Worm (Caenorhabditis elegans) whole organism, midembryonic: ENCODE measurements around the gene nlp-33.
A peak's percentile ranks its signal among the peaks of the same experiment; 100 is the strongest.
"Not testable (repeated sequence)": the region's sequence is repeated elsewhere in the genome, so short reads cannot be mapped to it uniquely, and the experiment has no call there.

ENCODE experiments used
- T22C8.4 ChIP-seq: fragments of 200-800 bp; sonication (Bioruptor generic); IDR thresholded peaks from 2 replicates; pipeline ENCODE4 v1.3.6; 2022; ENCODE audit warnings: missing genetic modification characterization, missing compliant biosample characterization
- cog-1 ChIP-seq: sonication (generic microtip); optimal IDR thresholded peaks from 2 replicates; lab custom pipeline; 2016; ENCODE audit warnings: missing genetic modification characterization, missing compliant biosample characterization
- flt-1 ChIP-seq: fragments of 200-800 bp; sonication (Bioruptor generic); IDR thresholded peaks from 2 replicates; pipeline ENCODE4 v1.3.6; 2022; ENCODE audit warnings: missing genetic modification characterization, missing compliant biosample characterization
- klf-2 ChIP-seq: fragments of 200-800 bp; sonication (Bioruptor generic); conservative IDR thresholded peaks from 2 replicates; pipeline ENCODE4 v1.3.6; 2022; ENCODE audit warnings: missing genetic modification reagents, missing genetic modification characterization, missing compliant biosample characterization
- med-1 ChIP-seq: sonication (generic microtip); optimal IDR thresholded peaks from 2 replicates; lab custom pipeline; 2017; ENCODE audit warnings: missing genetic modification characterization, mild to moderate bottlenecking, missing compliant biosample characterization, antibody characterized with exemption, missing genetic modification reagents; ENCODE audit not compliant: insufficient read depth
- ref-1 ChIP-seq: fragments of 200-800 bp; sonication (Bioruptor generic); conservative IDR thresholded peaks from 2 replicates; pipeline ENCODE4 v1.3.6; 2022; ENCODE audit warnings: missing genetic modification reagents, missing genetic modification characterization, missing compliant biosample characterization
- tab-1 ChIP-seq: fragments of 200-800 bp; sonication (Bioruptor generic); IDR thresholded peaks from 2 replicates; pipeline ENCODE4 v1.3.6; 2022; ENCODE audit warnings: missing genetic modification characterization, missing compliant biosample characterization
- ztf-23 ChIP-seq: fragments of 200-800 bp; sonication (Bioruptor generic); IDR thresholded peaks from 2 replicates; pipeline ENCODE4 v1.3.6; 2022; ENCODE audit warnings: missing genetic modification reagents, missing genetic modification characterization, missing compliant biosample characterization
- ztf-29 ChIP-seq: fragments of 200-800 bp; sonication (Bioruptor generic); IDR thresholded peaks from 2 replicates; pipeline ENCODE4 v1.3.6; 2022; ENCODE audit warnings: missing genetic modification reagents, missing genetic modification characterization, missing compliant biosample characterization

nlp-33 gene

ce11 chrV:11146958-11147779 lies at the start of gene nlp-33, which contains the start of gene T19C4.24:
Gene nlp-33 (plus strand): TSS chrV:11147346.
Gene T19C4.24 (minus strand): TSS chrV:11147008.
- TF ChIP-seq cog-1 (no peak), flt-1 (GFP tag; lab: Robert Waterston, UW) (no peak)

- no peak for TF ChIP-seq cog-1
These were observed 48.5 kb upstream of the nlp-33 start, which contains the start of gene cdkl-1 for ce11 chrV:11098599-11098998. Gene cdkl-1 (plus strand): TSS chrV:11098899.

DNA sequence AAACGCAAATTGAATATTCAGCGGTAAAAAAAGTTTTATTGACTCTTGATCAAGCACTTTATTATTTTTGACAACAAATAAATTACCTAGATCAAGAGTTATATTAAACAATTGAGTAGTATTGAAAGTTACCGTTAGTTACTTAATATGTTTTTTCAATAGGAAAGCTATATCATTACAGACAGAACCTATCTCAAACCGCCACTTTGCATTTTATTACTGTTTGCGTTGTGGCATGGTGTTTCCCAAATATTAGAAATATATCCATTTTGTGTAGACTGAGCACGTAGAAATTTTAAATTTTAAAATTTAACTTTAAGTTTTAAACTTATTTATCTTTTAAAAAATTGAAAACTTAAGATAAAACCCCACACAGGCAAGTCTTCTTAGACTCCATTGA lies 42.7 kb upstream of the nlp-33 start:
- TF ChIP-seq med-1 (GFP tag; lab: Kevin White, UChicago) (no peak), ztf-23 (GFP tag; lab: Robert Waterston, UW) (no peak), ref-1 (no peak)

- not testable (repeated sequence) for TF ChIP-seq ref-1; klf-2 (GFP tag; lab: Robert Waterston, UW); cog-1
These were observed 37.5 kb upstream of the nlp-33 start, which contains the start of gene Y42A5A.5 for ce11 chrV:11109647-11110046. Gene Y42A5A.5 (minus strand): TSS chrV:11109747.

DNA sequence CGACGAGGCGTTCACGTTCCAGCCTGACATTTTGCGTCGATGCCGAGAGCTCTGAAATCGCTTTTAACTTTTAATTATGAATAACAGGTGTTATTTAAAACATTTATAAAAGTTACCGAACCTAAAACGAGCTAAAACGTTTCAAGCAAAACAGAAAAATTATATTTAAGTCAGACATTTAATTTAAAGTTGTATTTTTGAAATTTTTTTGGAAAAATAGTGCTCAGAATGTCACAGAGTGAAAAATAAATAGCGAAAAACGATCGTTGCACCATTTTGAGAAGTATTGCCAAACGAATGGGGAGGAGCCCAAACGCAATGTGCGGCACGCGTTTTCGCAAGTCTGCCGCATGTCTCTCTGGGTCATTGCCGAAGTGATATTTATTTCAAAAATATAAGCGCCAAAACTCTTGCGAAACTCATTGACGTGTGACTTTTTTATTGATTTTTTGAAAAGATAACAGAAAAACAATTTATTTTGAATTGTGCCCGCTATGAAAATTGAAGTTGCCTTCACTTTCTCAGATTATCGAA lies 34.0 kb upstream of the nlp-33 start, which contains the start of gene erfa-3:
Gene erfa-3 (minus strand): TSS at position 51 of the 534 bp plus-strand sequence.
- TF ChIP-seq tab-1 (no peak; the same call in 1 of the 2 replicates), T22C8.4 (peak; percentile 66), med-1 (GFP tag; lab: Kevin White, UChicago) (peak; percentile 91), flt-1 (GFP tag; lab: Robert Waterston, UW) (no peak; the same call in none of the 2 replicates), ztf-29 (GFP tag; lab: Robert Waterston, UW) (peak; percentile 72; the same call in 1 of the 2 replicates), ztf-23 (GFP tag; lab: Robert Waterston, UW) (peak; percentile 88), cog-1 (peak; percentile 58), klf-2 (GFP tag; lab: Robert Waterston, UW) (peak; percentile 40; the same call in 1 of the 2 replicates), ref-1 (0 out of 2 replicates have a peak, but pooled peaks have one; percentile 14)

DNA sequence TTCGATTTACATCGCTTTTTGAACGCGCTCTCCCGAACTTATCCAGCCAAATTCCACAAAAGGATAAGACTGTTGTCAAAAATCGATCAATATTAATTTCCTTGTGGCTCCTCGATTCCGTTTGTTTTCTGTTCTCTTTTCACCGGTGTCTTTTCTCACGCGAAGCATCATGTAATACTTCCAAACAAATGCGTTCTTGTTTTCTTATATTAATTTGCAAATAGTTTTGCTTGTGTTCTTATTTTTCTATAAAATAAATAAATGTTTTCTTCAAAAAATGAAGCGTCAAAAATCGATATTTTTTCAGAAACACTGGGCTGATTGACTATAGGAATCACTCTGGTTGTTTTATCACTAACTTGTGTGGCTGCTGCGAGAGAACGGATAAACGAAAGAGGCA lies 33.5 kb upstream of the nlp-33 start, which contains the start of gene math-33:
Gene math-33 (plus strand): TSS at position 301 of the 400 bp plus-strand sequence.
- TF ChIP-seq ztf-29 (GFP tag; lab: Robert Waterston, UW): no peak
- no peak for TF ChIP-seq klf-2 (GFP tag; lab: Robert Waterston, UW)
- no peak for TF ChIP-seq T22C8.4
- no peak for TF ChIP-seq flt-1 (GFP tag; lab: Robert Waterston, UW)
- TF ChIP-seq ref-1: no peak
- no peak for TF ChIP-seq med-1 (GFP tag; lab: Kevin White, UChicago)
- no peak for TF ChIP-seq cog-1

- TF ChIP-seq flt-1 (GFP tag; lab: Robert Waterston, UW) (no peak), tab-1 (no peak), ztf-29 (GFP tag; lab: Robert Waterston, UW) (no peak), ztf-23 (GFP tag; lab: Robert Waterston, UW) (no peak), klf-2 (GFP tag; lab: Robert Waterston, UW) (no peak), cog-1 (no peak), ref-1 (no peak), T22C8.4 (no peak), med-1 (GFP tag; lab: Kevin White, UChicago) (no peak)
These were observed 28.9 kb upstream of the nlp-33 start for ce11 chrV:11118179-11118725.

ce11 chrV:11119294-11119755 lies 27.8 kb upstream of the nlp-33 start, which contains the start of gene scb-1:
Gene scb-1 (minus strand): TSS chrV:11119705.
- no peak for TF ChIP-seq flt-1 (GFP tag; lab: Robert Waterston, UW)
- TF ChIP-seq med-1 (GFP tag; lab: Kevin White, UChicago): no peak
- no peak for TF ChIP-seq T22C8.4
- no peak for TF ChIP-seq klf-2 (GFP tag; lab: Robert Waterston, UW)
- no peak for TF ChIP-seq ztf-23 (GFP tag; lab: Robert Waterston, UW)
- TF ChIP-seq cog-1: no peak
- no peak for TF ChIP-seq ref-1
- TF ChIP-seq tab-1: no peak
- TF ChIP-seq ztf-29 (GFP tag; lab: Robert Waterston, UW): no peak

ce11 chrV:11121247-11121646 lies 25.9 kb upstream of the nlp-33 start:
- TF ChIP-seq med-1 (GFP tag; lab: Kevin White, UChicago) (no peak), tab-1 (no peak), klf-2 (GFP tag; lab: Robert Waterston, UW) (no peak), ztf-29 (GFP tag; lab: Robert Waterston, UW) (no peak), ztf-23 (GFP tag; lab: Robert Waterston, UW) (no peak), flt-1 (GFP tag; lab: Robert Waterston, UW) (no peak), cog-1 (no peak), ref-1 (no peak), T22C8.4 (no peak)

DNA sequence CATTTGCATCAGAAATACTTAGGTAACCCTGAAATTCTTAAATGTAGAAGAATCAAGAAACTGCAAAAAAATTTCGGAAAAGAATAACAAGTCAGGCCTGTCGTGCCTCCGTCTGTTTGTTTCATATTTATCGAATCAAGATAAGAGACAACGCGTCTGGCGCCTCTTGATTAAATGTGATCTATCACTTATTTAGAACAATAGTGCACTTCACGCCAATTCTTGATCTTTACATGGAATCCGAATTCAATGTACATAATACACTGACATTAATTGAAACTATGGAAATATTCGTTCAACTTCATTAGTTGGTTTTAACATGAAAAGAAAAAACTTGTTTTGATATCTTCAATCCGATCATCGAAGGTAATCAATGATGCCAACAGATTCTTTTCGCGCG lies 24.7 kb upstream of the nlp-33 start, which contains the start of gene mboa-2:
Gene mboa-2 (minus strand): TSS at position 28 of the 400 bp plus-strand sequence.
- TF ChIP-seq cog-1: no peak
- TF ChIP-seq flt-1 (GFP tag; lab: Robert Waterston, UW): no peak
- TF ChIP-seq tab-1: no peak
- no peak for TF ChIP-seq ztf-23 (GFP tag; lab: Robert Waterston, UW)
- no peak for TF ChIP-seq T22C8.4
- no peak for TF ChIP-seq ref-1
- no peak for TF ChIP-seq med-1 (GFP tag; lab: Kevin White, UChicago)
- no peak for TF ChIP-seq ztf-29 (GFP tag; lab: Robert Waterston, UW)
- no peak for TF ChIP-seq klf-2 (GFP tag; lab: Robert Waterston, UW)
